Fruit fly (Drosophila melanogaster) whole organism, embryonic: ENCODE data around the gene Wbp2.
A peak's percentile ranks its signal among the peaks of the same experiment; 100 is the strongest.

Source experiments
- Ada2b ChIP-seq: fragments of 200-800 bp; sonication (Bioruptor generic); IDR thresholded peaks from 2 replicates; pipeline ENCODE4 v1.3.6; 2022; ENCODE audit warnings: missing biosample characterization, missing genetic modification characterization
- Adf1 ChIP-seq: fragments of 200-800 bp; sonication (Bioruptor generic); IDR thresholded peaks from 2 replicates; pipeline ENCODE4 v1.3.6; 2022; ENCODE audit warnings: missing biosample characterization, missing genetic modification characterization
- CG11504 ChIP-seq: fragments of 200-800 bp; sonication (Bioruptor generic); optimal IDR thresholded peaks from 3 replicates; lab custom pipeline; 2019; ENCODE audit warnings: missing biosample characterization, mild to moderate bottlenecking, missing genetic modification characterization, moderate library complexity
- CG13624 ChIP-seq: fragments of 200-800 bp; sonication (Bioruptor generic); optimal IDR thresholded peaks from 2 replicates; lab custom pipeline; 2016; ENCODE audit warnings: missing biosample characterization, missing genetic modification characterization
- CG17361 ChIP-seq: fragments of 200-800 bp; sonication (Bioruptor generic); IDR thresholded peaks from 3 replicates; pipeline ENCODE4 v1.3.6; 2022; ENCODE audit warnings: missing biosample characterization, missing genetic modification characterization
- CG1792 ChIP-seq: fragments of 200-800 bp; sonication (Bioruptor generic); optimal IDR thresholded peaks from 2 replicates; lab custom pipeline; 2016; ENCODE audit warnings: missing biosample characterization, missing genetic modification characterization
- CG18011 ChIP-seq: fragments of 200-800 bp; sonication (Bioruptor generic); optimal IDR thresholded peaks from 2 replicates; lab custom pipeline; 2017; ENCODE audit warnings: missing biosample characterization, missing genetic modification characterization, mild to moderate bottlenecking, moderate library complexity, missing genotype
- CG18619 ChIP-seq: fragments of 200-800 bp; sonication (Bioruptor generic); optimal IDR thresholded peaks from 3 replicates; lab custom pipeline; 2017; ENCODE audit warnings: missing biosample characterization, mild to moderate bottlenecking, missing genetic modification characterization
- CG2116 ChIP-seq: fragments of 200-800 bp; sonication (Bioruptor generic); optimal IDR thresholded peaks from 3 replicates; lab custom pipeline; 2018; ENCODE audit warnings: missing biosample characterization, mild to moderate bottlenecking, missing genetic modification characterization
- CG2120 ChIP-seq: fragments of 200-800 bp; sonication (Bioruptor generic); optimal IDR thresholded peaks from 3 replicates; lab custom pipeline; 2016; ENCODE audit warnings: missing biosample characterization, missing genetic modification characterization
- CG30403 ChIP-seq: fragments of 200-800 bp; sonication (Bioruptor generic); optimal IDR thresholded peaks from 3 replicates; lab custom pipeline; 2016; ENCODE audit warnings: missing biosample characterization, missing genetic modification characterization
- CG31441 ChIP-seq: fragments of 200-800 bp; sonication (Bioruptor generic); IDR thresholded peaks from 2 replicates; pipeline ENCODE4 v1.3.6; 2022; ENCODE audit warnings: missing biosample characterization, missing genetic modification characterization
- CG32532 ChIP-seq: fragments of 200-800 bp; sonication (Bioruptor generic); IDR thresholded peaks from 2 replicates; pipeline ENCODE4 v1.3.6; 2022; ENCODE audit warnings: missing biosample characterization, missing genetic modification characterization
- CG32772 ChIP-seq: fragments of 200-800 bp; sonication (Bioruptor generic); IDR thresholded peaks from 2 replicates; pipeline ENCODE4 v1.3.6; 2022; ENCODE audit warnings: missing biosample characterization, missing genetic modification characterization
- CG33557 ChIP-seq: fragments of 200-800 bp; sonication (Bioruptor generic); optimal IDR thresholded peaks from 2 replicates; lab custom pipeline; 2019; ENCODE audit warnings: missing biosample characterization, mild to moderate bottlenecking, missing genetic modification characterization, moderate library complexity
- CG34224 ChIP-seq: fragments of 200-800 bp; sonication (Bioruptor generic); IDR thresholded peaks from 3 replicates; pipeline ENCODE4 v1.3.6; 2022; ENCODE audit warnings: missing biosample characterization, missing genetic modification characterization; ENCODE audit not compliant: partially characterized antibody
- CG34422 ChIP-seq: fragments of 200-800 bp; sonication (Bioruptor generic); IDR thresholded peaks from 3 replicates; pipeline ENCODE4 v1.3.6; 2022; ENCODE audit warnings: missing biosample characterization, missing genetic modification characterization
- CG3838 ChIP-seq: fragments of 200-800 bp; sonication (Bioruptor generic); optimal IDR thresholded peaks from 3 replicates; lab custom pipeline; 2016; ENCODE audit warnings: missing biosample characterization, missing genetic modification characterization
- CG4360 ChIP-seq: fragments of 200-800 bp; sonication (Bioruptor generic); IDR thresholded peaks from 2 replicates; pipeline ENCODE4 v1.3.6; 2022; ENCODE audit warnings: missing biosample characterization, missing genetic modification characterization
- CG7357 ChIP-seq: fragments of 200-800 bp; sonication (Bioruptor generic); IDR thresholded peaks from 3 replicates; pipeline ENCODE4 v1.3.6; 2022; ENCODE audit warnings: missing biosample characterization, missing genetic modification characterization
- CG7786 ChIP-seq: fragments of 200-800 bp; sonication (Bioruptor generic); optimal IDR thresholded peaks from 2 replicates; lab custom pipeline; 2016; ENCODE audit warnings: missing biosample characterization, missing genetic modification characterization
- CG7963 ChIP-seq: fragments of 200-800 bp; sonication (Bioruptor generic); IDR thresholded peaks from 3 replicates; pipeline ENCODE4 v1.3.6; 2022; ENCODE audit warnings: missing biosample characterization, missing genetic modification characterization; ENCODE audit not compliant: partially characterized antibody
- Chrac-16 ChIP-seq: fragments of 200-800 bp; sonication (Bioruptor generic); optimal IDR thresholded peaks from 3 replicates; lab custom pipeline; 2016; ENCODE audit warnings: missing biosample characterization, missing genetic modification characterization
- E2f1 ChIP-seq: fragments of 200-800 bp; sonication (Bioruptor generic); IDR thresholded peaks from 2 replicates; pipeline ENCODE4 v1.3.6; 2022; ENCODE audit warnings: missing biosample characterization, missing genetic modification characterization
- MBD-R2 ChIP-seq: fragments of 200-800 bp; sonication (Bioruptor generic); IDR thresholded peaks from 2 replicates; pipeline ENCODE4 v1.3.6; 2022; ENCODE audit warnings: missing biosample characterization, missing genetic modification characterization
- Optix ChIP-seq: fragments of 200-800 bp; sonication (Bioruptor generic); IDR thresholded peaks from 3 replicates; pipeline ENCODE4 v1.3.6; 2022; ENCODE audit warnings: missing biosample characterization, missing genetic modification characterization
- Spps ChIP-seq: fragments of 200-800 bp; sonication (Bioruptor generic); optimal IDR thresholded peaks from 2 replicates; lab custom pipeline; 2018; ENCODE audit warnings: missing biosample characterization, mild to moderate bottlenecking, missing genetic modification characterization
- Xrp1 ChIP-seq: fragments of 200-800 bp; sonication (Bioruptor generic); IDR thresholded peaks from 2 replicates; pipeline ENCODE4 v1.3.6; 2022; ENCODE audit warnings: missing biosample characterization, missing genetic modification characterization
- ase ChIP-seq: fragments of 200-800 bp; sonication (Bioruptor generic); IDR thresholded peaks from 3 replicates; pipeline ENCODE4 v1.3.6; 2022; ENCODE audit warnings: missing biosample characterization, missing genetic modification characterization
- ato ChIP-seq: fragments of 200-800 bp; sonication (Bioruptor generic); IDR thresholded peaks from 2 replicates; pipeline ENCODE4 v1.3.6; 2022; ENCODE audit warnings: missing biosample characterization, missing genetic modification characterization; ENCODE audit not compliant: partially characterized antibody
- cas ChIP-seq: fragments of 200-800 bp; sonication (Bioruptor generic); IDR thresholded peaks from 2 replicates; pipeline ENCODE4 v1.3.6; 2022; ENCODE audit warnings: missing biosample characterization, missing genetic modification characterization
- chm ChIP-seq: fragments of 200-800 bp; sonication (Bioruptor generic); IDR thresholded peaks from 2 replicates; pipeline ENCODE4 v1.3.6; 2022; ENCODE audit warnings: missing biosample characterization, missing genetic modification characterization
- crp ChIP-seq, 2 experiments: fragments of 200-800 bp; sonication (Bioruptor generic); optimal IDR thresholded peaks; 2 replicates in 1 of 2; 3 replicates in 1 of 2; lab custom pipeline; 2017; ENCODE audit warnings: missing biosample characterization in 2 of 2, missing genetic modification characterization in 2 of 2, mild to moderate bottlenecking in 1 of 2, moderate library complexity in 1 of 2
- dpn ChIP-seq, 2 experiments: fragments of 200-800 bp; sonication (Bioruptor generic); optimal IDR thresholded peaks; 3 replicates each; lab custom pipeline; 2016; ENCODE audit warnings: missing biosample characterization in 2 of 2, missing genetic modification characterization in 2 of 2
- en ChIP-seq: fragments of 200-800 bp; sonication (Bioruptor generic); optimal IDR thresholded peaks from 2 replicates; lab custom pipeline; 2016; ENCODE audit warnings: missing biosample characterization, missing genetic modification characterization
- fd96Cb ChIP-seq: fragments of 200-800 bp; sonication (Bioruptor generic); optimal IDR thresholded peaks from 2 replicates; lab custom pipeline; 2018; ENCODE audit warnings: missing biosample characterization, mild to moderate bottlenecking, missing genetic modification characterization, moderate library complexity
- gro ChIP-seq: fragments of 200-800 bp; sonication (Bioruptor generic); optimal IDR thresholded peaks from 2 replicates; lab custom pipeline; 2016; ENCODE audit warnings: missing biosample characterization, missing genetic modification characterization
- hb ChIP-seq: fragments of 200-800 bp; sonication (Bioruptor generic); IDR thresholded peaks from 3 replicates; pipeline ENCODE4 v1.3.6; 2022; ENCODE audit warnings: missing biosample characterization, missing genetic modification characterization; ENCODE audit not compliant: partially characterized antibody
- lilli ChIP-seq: fragments of 200-800 bp; sonication (Bioruptor generic); optimal IDR thresholded peaks from 3 replicates; lab custom pipeline; 2016; ENCODE audit warnings: missing biosample characterization, missing genetic modification characterization
- mam ChIP-seq: fragments of 200-800 bp; sonication (Bioruptor generic); optimal IDR thresholded peaks from 3 replicates; lab custom pipeline; 2016; ENCODE audit warnings: missing biosample characterization, missing genetic modification characterization
- nmo ChIP-seq: fragments of 200-800 bp; sonication (Bioruptor generic); optimal IDR thresholded peaks from 2 replicates; lab custom pipeline; 2018; ENCODE audit warnings: missing biosample characterization, mild to moderate bottlenecking, missing genetic modification characterization, moderate library complexity
- phol ChIP-seq: fragments of 200-800 bp; sonication (Bioruptor generic); optimal IDR thresholded peaks from 3 replicates; lab custom pipeline; 2018; ENCODE audit warnings: missing biosample characterization, mild to moderate bottlenecking, missing genetic modification characterization, moderate library complexity
- pnt ChIP-seq: fragments of 200-800 bp; sonication (Bioruptor generic); optimal IDR thresholded peaks from 3 replicates; lab custom pipeline; 2016; ENCODE audit warnings: missing biosample characterization, missing genetic modification characterization
- sens ChIP-seq: fragments of 200-800 bp; sonication (Bioruptor generic); peaks from one replicate; lab custom pipeline; 2016; ENCODE audit warnings: missing biosample characterization, missing genetic modification characterization
- seq ChIP-seq: fragments of 200-800 bp; sonication (Bioruptor generic); IDR thresholded peaks from 2 replicates; pipeline ENCODE4 v1.3.6; 2022; ENCODE audit warnings: missing biosample characterization, missing genetic modification characterization
- sob ChIP-seq: fragments of 200-800 bp; sonication (Bioruptor generic); IDR thresholded peaks from 2 replicates; pipeline ENCODE4 v1.3.6; 2022; ENCODE audit warnings: missing biosample characterization, missing genetic modification characterization
- stc ChIP-seq: fragments of 200-800 bp; sonication (Bioruptor generic); IDR thresholded peaks from 2 replicates; pipeline ENCODE4 v1.3.6; 2022; ENCODE audit warnings: missing biosample characterization, missing genetic modification characterization
- tio ChIP-seq: fragments of 200-800 bp; sonication (Bioruptor generic); optimal IDR thresholded peaks from 2 replicates; lab custom pipeline; 2017; ENCODE audit warnings: missing biosample characterization, missing genetic modification characterization, inconsistent platforms
- trem ChIP-seq: fragments of 200-800 bp; optimal IDR thresholded peaks from 3 replicates; lab custom pipeline; 2019; ENCODE audit warnings: missing biosample characterization, mild to moderate bottlenecking, missing genetic modification characterization, moderate library complexity
- ttk ChIP-seq: fragments of 200-800 bp; sonication (Bioruptor generic); IDR thresholded peaks from 2 replicates; pipeline ENCODE4 v2.1.2; 2022; ENCODE audit warnings: missing biosample characterization, missing genetic modification characterization

Wbp2 gene

DNA sequence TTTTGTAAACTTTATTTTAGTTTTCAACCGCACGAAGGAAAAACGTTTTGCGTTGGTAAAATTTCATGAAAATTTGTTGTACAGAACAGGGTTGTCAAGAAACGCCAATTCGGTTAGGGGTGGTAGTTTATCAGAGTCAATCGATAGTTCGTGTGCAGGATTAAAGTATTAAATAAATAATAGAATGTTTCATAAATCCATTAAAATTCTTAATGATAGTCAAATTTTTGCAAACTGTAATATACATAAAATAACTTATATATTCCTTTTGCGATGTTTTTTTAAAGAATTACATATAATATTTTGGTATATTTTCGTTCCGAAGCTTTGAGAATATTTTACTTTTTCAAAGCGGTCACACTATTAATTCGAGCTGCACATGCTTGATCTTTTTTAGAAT, 36.1 kb upstream of the Wbp2 start, which contains the start of the genes Sf3a2 and CG42588 (continued):
- TF ChIP-seq CG32772 (GFP tag; lab: Robert Waterston, UW): peak; percentile 75
- TF ChIP-seq CG32532 (GFP tag; lab: Robert Waterston, UW): peak; percentile 87
- peak; percentile 72 for TF ChIP-seq CG30403 (GFP tag; lab: Kevin White, UChicago)
- peak; percentile 74 for TF ChIP-seq CG34224 (GFP tag; lab: Robert Waterston, UW)
- peak; percentile 62 for TF ChIP-seq CG4360 (GFP tag; lab: Robert Waterston, UW)
- TF ChIP-seq trem (tag; lab: Kevin White, UChicago): peak; percentile 85
- peak; percentile 45 for TF ChIP-seq ttk (GFP tag; lab: Robert Waterston, UW)
- peak; percentile 19 for TF ChIP-seq CG18619 (GFP tag; lab: Kevin White, UChicago)
- TF ChIP-seq pnt: no peak
- peak; percentile 76 for TF ChIP-seq phol
- peak; percentile 82 for TF ChIP-seq CG2120 (GFP tag; lab: Kevin White, UChicago)
- peak; percentile 80 for TF ChIP-seq lilli (GFP tag; lab: Kevin White, UChicago)
- peak; percentile 63 for TF ChIP-seq E2f1 (GFP tag; lab: Robert Waterston, UW)
- peak; percentile 83 for TF ChIP-seq CG2116 (GFP tag; lab: Kevin White, UChicago)
- TF ChIP-seq CG34422 (GFP tag; lab: Robert Waterston, UW): peak; percentile 85; the same call in 2 of the 3 replicates
- TF ChIP-seq ato: 0 out of 2 replicates have a peak, but pooled peaks have one; percentile 29
- peak; percentile 48 for TF ChIP-seq CG3838 (GFP tag; lab: Kevin White, UChicago)
- peak; percentile 46 to 77 for TF ChIP-seq dpn (GFP tag; optimal IDR thresholded peaks at IDR 0.05; lab: Kevin White, UChicago)
- TF ChIP-seq sens (GFP tag; lab: Kevin White, UChicago): peak; percentile 93
- peak; percentile 15; the same call in 1 of the 2 replicates for TF ChIP-seq seq (GFP tag; lab: Robert Waterston, UW)
- peak; percentile 90 for TF ChIP-seq MBD-R2 (GFP tag; lab: Robert Waterston, UW)
- TF ChIP-seq CG7357: no peak
- peak; percentile 40; the same call in 1 of the 2 replicates for TF ChIP-seq cas (GFP tag; lab: Robert Waterston, UW)
- TF ChIP-seq sob: peak; percentile 69; the same call in 1 of the 2 replicates
- peak; percentile 2 for TF ChIP-seq CG7786
- TF ChIP-seq Xrp1 (GFP tag; lab: Robert Waterston, UW): peak; percentile 73
- TF ChIP-seq CG11504 (tag; lab: Kevin White, UChicago): no peak
- TF ChIP-seq crp (GFP tag; optimal IDR thresholded peaks at IDR 0.05; lab: Kevin White, UChicago): peak in 1 of 2 experiments; percentile 27
- peak; percentile 78; the same call in 2 of the 3 replicates for TF ChIP-seq CG17361 (GFP tag; lab: Robert Waterston, UW)
- TF ChIP-seq Spps (tag; lab: Kevin White, UChicago): peak; percentile 26
- peak; percentile 64 for TF ChIP-seq CG13624 (GFP tag; lab: Kevin White, UChicago)
- peak; percentile 73 for TF ChIP-seq Chrac-16 (GFP tag; lab: Kevin White, UChicago)
- TF ChIP-seq ase (GFP tag; lab: Robert Waterston, UW): peak; percentile 43; the same call in 1 of the 3 replicates
- peak; percentile 57; the same call in 1 of the 2 replicates for TF ChIP-seq chm (GFP tag; lab: Robert Waterston, UW)
- TF ChIP-seq nmo (GFP tag; lab: Kevin White, UChicago): peak; percentile 79
- TF ChIP-seq mam: peak; percentile 74
- no peak for TF ChIP-seq gro (GFP tag; lab: Kevin White, UChicago)
- TF ChIP-seq Ada2b (GFP tag; lab: Robert Waterston, UW): peak; percentile 58
- peak; percentile 64; the same call in 2 of the 3 replicates for TF ChIP-seq hb (GFP tag; lab: Robert Waterston, UW)
- peak; percentile 38; the same call in 1 of the 2 replicates for TF ChIP-seq Adf1 (GFP tag; lab: Robert Waterston, UW)
- 0 out of 2 replicates have a peak, but pooled peaks have one; percentile 12 for TF ChIP-seq stc (GFP tag; lab: Robert Waterston, UW)
- peak; percentile 40; the same call in 1 of the 3 replicates for TF ChIP-seq CG7963
- TF ChIP-seq Optix (GFP tag; lab: Robert Waterston, UW): 0 out of 3 replicates have a peak, but pooled peaks have one; percentile 42
- TF ChIP-seq CG31441 (GFP tag; lab: Robert Waterston, UW): no peak; the same call in 1 of the 2 replicates
- peak; percentile 28 for TF ChIP-seq CG18011
- peak; percentile 52 for TF ChIP-seq CG33557 (GFP tag; lab: Kevin White, UChicago)
- peak; percentile 17 for TF ChIP-seq CG1792 (GFP tag; lab: Kevin White, UChicago)
- TF ChIP-seq fd96Cb (tag; lab: Kevin White, UChicago): peak; percentile 12
- no peak for TF ChIP-seq en (GFP tag; lab: Kevin White, UChicago)
- no peak for TF ChIP-seq tio (GFP tag; lab: Kevin White, UChicago)
